Fruit fly (Drosophila melanogaster): Measurements from ENCODE around the gene RpL7-like.
A peak's percentile ranks its signal among the peaks of the same experiment; 100 is the strongest.

Gene RpL7-like

dm6 chr2L:12044613-12045350 is 11.3 kb upstream of the RpL7-like start, which contains the start of gene CG6785 (continued):
- TF ChIP-seq CG33213 (GFP tag; optimal IDR thresholded peaks at IDR 0.05) (peak; percentile 86), Hr78 (GFP tag; optimal IDR thresholded peaks at IDR 0.05) (peak in 1 of 2 experiments; percentile 52), CG11247 (GFP tag; IDR thresholded peaks at IDR 0.05) (peak; percentile 30; the same call in 1 of the 2 replicates), E2f2 (GFP tag; IDR thresholded peaks at IDR 0.05) (peak; percentile 48; the same call in 1 of the 2 replicates), CG3838 (GFP tag; optimal IDR thresholded peaks at IDR 0.05) (peak; percentile 45), bowl (GFP tag; IDR thresholded peaks at IDR 0.05) (no peak), scrt (GFP tag; optimal IDR thresholded peaks at IDR 0.05) (peak; percentile 74), CG7372 (GFP tag; IDR thresholded peaks at IDR 0.05) (no peak), B-H2 (GFP tag; optimal IDR thresholded peaks at IDR 0.05) (peak; percentile 88), emc (GFP tag; optimal IDR thresholded peaks at IDR 0.05) (no peak), slou (GFP tag; optimal IDR thresholded peaks at IDR 0.05) (peak; percentile 26), Dll (GFP tag; IDR thresholded peaks at IDR 0.05; ENCODE audit: partially characterized antibody) (no peak), CG6854 (GFP tag; optimal IDR thresholded peaks at IDR 0.05) (peak; percentile 87), Hr39 (optimal IDR thresholded peaks at IDR 0.05) (no peak), CG14965 (GFP tag; optimal IDR thresholded peaks at IDR 0.05; ENCODE audit: borderline replicate concordance) (peak; percentile 78), ken (GFP tag; IDR thresholded peaks at IDR 0.05) (no peak), sqz (GFP tag; optimal IDR thresholded peaks at IDR 0.05) (peak; percentile 80), ttk (GFP tag; IDR thresholded peaks at IDR 0.05) (no peak), Nf-YB (GFP tag; optimal IDR thresholded peaks at IDR 0.05) (peak; percentile 80), CG15479 (GFP tag; optimal IDR thresholded peaks at IDR 0.05) (no peak), sob (GFP tag; IDR thresholded peaks at IDR 0.05) (peak; percentile 59; the same call in 1 of the 2 replicates), CG32767 (GFP tag; IDR thresholded peaks at IDR 0.05) (no peak), CG13894 (tag; optimal IDR thresholded peaks at IDR 0.05) (peak; percentile 72), ranshi (GFP tag; IDR thresholded peaks at IDR 0.05) (peak; percentile 67; the same call in 1 of the 2 replicates), jing (GFP tag; optimal IDR thresholded peaks at IDR 0.05) (peak; percentile 27), Abd-B (GFP tag; optimal IDR thresholded peaks at IDR 0.05) (no peak), Sin3A (optimal IDR thresholded peaks at IDR 0.05) (no peak), gt (GFP tag; IDR thresholded peaks at IDR 0.05) (no peak), CG18599 (GFP tag; optimal IDR thresholded peaks at IDR 0.05) (peak; percentile 90), CG4424 (GFP tag; optimal IDR thresholded peaks at IDR 0.05) (peak; percentile 67), NC2α (GFP tag; optimal IDR thresholded peaks at IDR 0.05) (peak; percentile 90), Chrac-16 (GFP tag; optimal IDR thresholded peaks at IDR 0.05) (peak; percentile 19), Poxn (GFP tag; IDR thresholded peaks at IDR 0.05) (no peak), sc (optimal IDR thresholded peaks at IDR 0.05) (no peak), sc (GFP tag; optimal IDR thresholded peaks at IDR 0.05) (peak; percentile 79), Sox100B (GFP tag; optimal IDR thresholded peaks at IDR 0.05) (peak; percentile 90), CG12942 (GFP tag; optimal IDR thresholded peaks at IDR 0.05) (peak; percentile 84), da (GFP tag; optimal IDR thresholded peaks at IDR 0.05) (peak; percentile 64), CG18262 (tag; optimal IDR thresholded peaks at IDR 0.05) (peak; percentile 71), p53 (GFP tag; optimal IDR thresholded peaks at IDR 0.05) (peak; percentile 85), bigmax (GFP tag; optimal IDR thresholded peaks at IDR 0.05) (peak; percentile 52), danr (GFP tag; IDR thresholded peaks at IDR 0.05) (no peak), CG6683 (GFP tag; optimal IDR thresholded peaks at IDR 0.05) (peak; percentile 62), CG12071 (GFP tag; optimal IDR thresholded peaks at IDR 0.05) (peak; percentile 95), CG16813 (GFP tag; IDR thresholded peaks at IDR 0.05; ENCODE audit: partially characterized antibody) (no peak), Drgx (GFP tag; IDR thresholded peaks at IDR 0.05) (peak; percentile 84), chinmo (GFP tag; IDR thresholded peaks at IDR 0.05; ENCODE audit: partially characterized antibody) (peak; percentile 81; the same call in 2 of the 4 replicates), lmd (GFP tag; IDR thresholded peaks at IDR 0.05) (no peak), CG1603 (tag; optimal IDR thresholded peaks at IDR 0.05) (peak; percentile 83), chn (GFP tag; optimal IDR thresholded peaks at IDR 0.05) (peak; percentile 35)

Measured in whole organism, embryonic.